Worm (Caenorhabditis elegans): ENCODE results near the gene lips-9.

ce11 chrII:12895078-12895670 is 40.0 kb downstream of the lips-9 start, which contains the start of the genes clec-62 and clec-63:
- TF ChIP-seq flt-1 (GFP tag; IDR thresholded peaks at IDR 0.05), result no peak
- no peak for TF ChIP-seq tra-4 (tag; optimal IDR thresholded peaks at IDR 0.05)
- no peak for TF ChIP-seq ceh-36 (tag; optimal IDR thresholded peaks at IDR 0.05)
- TF ChIP-seq tbx-11 (GFP tag; IDR thresholded peaks at IDR 0.05), result no peak
- TF ChIP-seq hmbx-1 (tag; optimal IDR thresholded peaks at IDR 0.05), result no peak
- no peak for TF ChIP-seq ama-1 (optimal IDR thresholded peaks at IDR 0.05)
- TF ChIP-seq F13C5.2 (tag; optimal IDR thresholded peaks at IDR 0.05), result no peak
- no peak for TF ChIP-seq sea-1 (GFP tag; conservative IDR thresholded peaks at IDR 0.05)
- TF ChIP-seq ets-7 (tag; optimal IDR thresholded peaks at IDR 0.05), result no peak
- TF ChIP-seq ceh-13 (GFP tag; optimal IDR thresholded peaks at IDR 0.05), result no peak
- TF ChIP-seq pes-1 (GFP tag; IDR thresholded peaks at IDR 0.05), result no peak
